Fruit fly (Drosophila melanogaster) whole organism, embryonic: ENCODE measurements around the gene Mtpalpha.

Experiments
- Asciz ChIP-seq: fragments of 200-800 bp; sonication (Bioruptor generic); optimal IDR thresholded peaks from 2 replicates; lab custom pipeline; 2017; ENCODE audit warnings: missing biosample characterization, mild to moderate bottlenecking, missing genetic modification characterization, missing genetic modification reagents
- Atf6 ChIP-seq: fragments of 200-800 bp; sonication (Bioruptor generic); IDR thresholded peaks from 2 replicates; pipeline ENCODE4 v1.3.6; 2022; ENCODE audit warnings: missing biosample characterization, missing genetic modification characterization
- Bteb2 ChIP-seq: fragments of 200-800 bp; sonication (Bioruptor generic); optimal IDR thresholded peaks from 2 replicates; lab custom pipeline; 2016; ENCODE audit warnings: missing biosample characterization, missing genetic modification characterization
- CG10462 ChIP-seq: fragments of 200-800 bp; sonication (Bioruptor generic); optimal IDR thresholded peaks from 2 replicates; lab custom pipeline; 2016; ENCODE audit warnings: missing biosample characterization, missing genetic modification characterization
- CG10543 ChIP-seq: fragments of 200-800 bp; sonication (Bioruptor generic); optimal IDR thresholded peaks from 3 replicates; lab custom pipeline; 2017; ENCODE audit warnings: missing biosample characterization, mild to moderate bottlenecking, missing genetic modification characterization, moderate library complexity
- CG10959 ChIP-seq: fragments of 200-800 bp; sonication (Bioruptor generic); IDR thresholded peaks from 2 replicates; pipeline ENCODE4 v1.3.6; 2022; ENCODE audit warnings: missing biosample characterization, missing genetic modification characterization
- CG12769 ChIP-seq: fragments of 200-800 bp; sonication (Bioruptor generic); optimal IDR thresholded peaks from 2 replicates; lab custom pipeline; 2019; ENCODE audit warnings: missing biosample characterization, mild to moderate bottlenecking, missing genetic modification characterization, moderate library complexity
- CG13296 ChIP-seq: fragments of 200-800 bp; sonication (Bioruptor generic); optimal IDR thresholded peaks from 3 replicates; lab custom pipeline; 2018; ENCODE audit warnings: missing biosample characterization, mild to moderate bottlenecking, missing genetic modification characterization
- CG15269 ChIP-seq: fragments of 200-800 bp; sonication (Bioruptor generic); optimal IDR thresholded peaks from 2 replicates; lab custom pipeline; 2018; ENCODE audit warnings: missing biosample characterization, mild to moderate bottlenecking, missing genetic modification characterization, moderate library complexity
- CG15514 ChIP-seq: fragments of 200-800 bp; sonication (Bioruptor generic); optimal IDR thresholded peaks from 3 replicates; lab custom pipeline; 2017; ENCODE audit warnings: missing biosample characterization, missing genetic modification characterization, mild to moderate bottlenecking, moderate library complexity, missing genetic modification reagents
- CG1603 ChIP-seq: fragments of 200-800 bp; sonication (Bioruptor generic); optimal IDR thresholded peaks from 2 replicates; lab custom pipeline; 2019; ENCODE audit warnings: missing biosample characterization, mild to moderate bottlenecking, missing genetic modification characterization, moderate library complexity
- CG18011 ChIP-seq: fragments of 200-800 bp; sonication (Bioruptor generic); optimal IDR thresholded peaks from 2 replicates; lab custom pipeline; 2017; ENCODE audit warnings: missing biosample characterization, missing genetic modification characterization, mild to moderate bottlenecking, moderate library complexity, missing genotype
- CG2678 ChIP-seq: fragments of 200-800 bp; sonication (Bioruptor generic); optimal IDR thresholded peaks from 3 replicates; lab custom pipeline; 2019; ENCODE audit warnings: missing biosample characterization, mild to moderate bottlenecking, missing genetic modification characterization, moderate library complexity
- CG33213 ChIP-seq: fragments of 200-800 bp; sonication (Bioruptor generic); optimal IDR thresholded peaks from 3 replicates; lab custom pipeline; 2016; ENCODE audit warnings: missing biosample characterization, missing genetic modification characterization
- CG33557 ChIP-seq: fragments of 200-800 bp; sonication (Bioruptor generic); optimal IDR thresholded peaks from 2 replicates; lab custom pipeline; 2019; ENCODE audit warnings: missing biosample characterization, mild to moderate bottlenecking, missing genetic modification characterization, moderate library complexity
- CG4360 ChIP-seq: fragments of 200-800 bp; sonication (Bioruptor generic); IDR thresholded peaks from 2 replicates; pipeline ENCODE4 v1.3.6; 2022; ENCODE audit warnings: missing biosample characterization, missing genetic modification characterization
- CG6654 ChIP-seq: fragments of 200-800 bp; sonication (Bioruptor generic); optimal IDR thresholded peaks from 2 replicates; lab custom pipeline; 2017; ENCODE audit warnings: missing biosample characterization, mild to moderate bottlenecking, missing genetic modification characterization
- CG8765 ChIP-seq: fragments of 200-800 bp; sonication (Bioruptor generic); IDR thresholded peaks from 2 replicates; pipeline ENCODE4 v1.3.6; 2022; ENCODE audit warnings: missing biosample characterization, missing genetic modification characterization
- CG9215 ChIP-seq: fragments of 200-800 bp; sonication (Bioruptor generic); IDR thresholded peaks from 2 replicates; pipeline ENCODE4 v1.3.6; 2022; ENCODE audit warnings: missing biosample characterization, missing genetic modification characterization
- CHES-1-like ChIP-seq: fragments of 200-800 bp; sonication (Bioruptor generic); optimal IDR thresholded peaks from 2 replicates; lab custom pipeline; 2016; ENCODE audit warnings: missing biosample characterization, missing genetic modification characterization
- CrebB ChIP-seq: fragments of 200-800 bp; sonication (Bioruptor generic); optimal IDR thresholded peaks from 3 replicates; lab custom pipeline; 2018; ENCODE audit warnings: missing biosample characterization, mild to moderate bottlenecking, missing genetic modification characterization
- D19B ChIP-seq: fragments of 200-800 bp; sonication (Bioruptor generic); optimal IDR thresholded peaks from 2 replicates; lab custom pipeline; 2017; ENCODE audit warnings: missing biosample characterization, mild to moderate bottlenecking, missing genetic modification characterization
- Dek ChIP-seq: fragments of 200-800 bp; sonication (Bioruptor generic); optimal IDR thresholded peaks from 3 replicates; lab custom pipeline; 2019; ENCODE audit warnings: missing biosample characterization, mild to moderate bottlenecking, missing genetic modification characterization, moderate library complexity
- E2f1 ChIP-seq: fragments of 200-800 bp; sonication (Bioruptor generic); IDR thresholded peaks from 2 replicates; pipeline ENCODE4 v1.3.6; 2022; ENCODE audit warnings: missing biosample characterization, missing genetic modification characterization
- HHEX ChIP-seq: fragments of 200-800 bp; sonication (Bioruptor generic); optimal IDR thresholded peaks from 3 replicates; lab custom pipeline; 2017; ENCODE audit warnings: missing biosample characterization, mild to moderate bottlenecking, missing genetic modification characterization, missing genetic modification reagents
- Hand ChIP-seq: fragments of 200-800 bp; sonication (Bioruptor generic); optimal IDR thresholded peaks from 2 replicates; lab custom pipeline; 2017; ENCODE audit warnings: mild to moderate bottlenecking, missing biosample characterization, missing genetic modification reagents, missing genetic modification characterization
- Mad ChIP-seq: fragments of 200-800 bp; sonication (Bioruptor generic); optimal IDR thresholded peaks from 2 replicates; lab custom pipeline; 2016; ENCODE audit warnings: missing biosample characterization, missing genetic modification characterization
- NC2α ChIP-seq: fragments of 200-800 bp; sonication (Bioruptor generic); optimal IDR thresholded peaks from 2 replicates; lab custom pipeline; 2016; ENCODE audit warnings: missing biosample characterization, missing genetic modification characterization
- NFAT ChIP-seq: fragments of 200-800 bp; sonication (Bioruptor generic); IDR thresholded peaks from 2 replicates; pipeline ENCODE4 v1.3.6; 2022; ENCODE audit warnings: missing biosample characterization, missing genetic modification characterization
- Nf-YC ChIP-seq: fragments of 200-800 bp; optimal IDR thresholded peaks from 3 replicates; lab custom pipeline; 2019; ENCODE audit warnings: missing biosample characterization, mild to moderate bottlenecking, missing genetic modification characterization, moderate library complexity
- Poxn ChIP-seq: fragments of 200-800 bp; sonication (Bioruptor generic); IDR thresholded peaks from 2 replicates; pipeline ENCODE4 v1.3.6; 2022; ENCODE audit warnings: missing biosample characterization, missing genetic modification characterization
- bab2 ChIP-seq: fragments of 200-800 bp; sonication (Bioruptor generic); optimal IDR thresholded peaks from 2 replicates; lab custom pipeline; 2016; ENCODE audit warnings: missing biosample characterization, missing genetic modification characterization
- bcd ChIP-seq: fragments of 200-800 bp; sonication (Bioruptor generic); optimal IDR thresholded peaks from 2 replicates; lab custom pipeline; 2017; ENCODE audit warnings: missing biosample characterization, mild to moderate bottlenecking, missing genetic modification characterization
- croc ChIP-seq: fragments of 200-800 bp; sonication (Bioruptor generic); conservative IDR thresholded peaks from 3 replicates; pipeline ENCODE4 v1.3.6; 2022; ENCODE audit warnings: missing biosample characterization, missing genetic modification characterization
- dmrt99B ChIP-seq: fragments of 200-800 bp; sonication (Bioruptor generic); optimal IDR thresholded peaks from 2 replicates; lab custom pipeline; 2018; ENCODE audit warnings: missing biosample characterization, mild to moderate bottlenecking, missing genetic modification characterization, moderate library complexity
- dysf ChIP-seq: fragments of 200-800 bp; sonication (Bioruptor generic); IDR thresholded peaks from 3 replicates; pipeline ENCODE4 v1.3.6; 2022; ENCODE audit warnings: missing biosample characterization, missing genetic modification characterization
- ftz-f1 ChIP-seq: fragments of 200-800 bp; sonication (Bioruptor generic); optimal IDR thresholded peaks from 2 replicates; lab custom pipeline; 2016; ENCODE audit warnings: missing biosample characterization, missing genetic modification characterization
- hkb ChIP-seq, 2 experiments: fragments of 200-800 bp in 1 of 2; fragments of >200 bp in 1 of 2; sonication (Bioruptor generic) in 1 of 2; IDR thresholded peaks in 1 of 2; optimal IDR thresholded peaks in 1 of 2; 2 replicates each; pipeline versions ENCODE4 v1.3.6 to Lab custom; 2017 to 2022; ENCODE audit warnings: missing biosample characterization in 1 of 2, missing genetic modification characterization in 1 of 2
- klu ChIP-seq: fragments of 200-800 bp; sonication (Bioruptor generic); IDR thresholded peaks from 2 replicates; pipeline ENCODE4 v1.3.6; 2022; ENCODE audit warnings: missing biosample characterization, missing genetic modification characterization
- lbe ChIP-seq: fragments of 200-800 bp; sonication (Bioruptor generic); optimal IDR thresholded peaks from 2 replicates; lab custom pipeline; 2016; ENCODE audit warnings: missing biosample characterization, mild to moderate bottlenecking, missing genetic modification characterization
- luna ChIP-seq: fragments of 200-800 bp; sonication (Bioruptor generic); optimal IDR thresholded peaks from 2 replicates; lab custom pipeline; 2016; ENCODE audit warnings: missing biosample characterization, missing genetic modification characterization
- ranshi ChIP-seq: fragments of 200-800 bp; sonication (Bioruptor generic); IDR thresholded peaks from 2 replicates; pipeline ENCODE4 v1.3.6; 2022; ENCODE audit warnings: missing biosample characterization, missing genetic modification characterization
- ro ChIP-seq: fragments of 200-800 bp; sonication (Bioruptor generic); IDR thresholded peaks from 2 replicates; pipeline ENCODE4 v1.3.6; 2022; ENCODE audit warnings: missing biosample characterization, missing genetic modification characterization
- seq ChIP-seq: fragments of 200-800 bp; sonication (Bioruptor generic); IDR thresholded peaks from 2 replicates; pipeline ENCODE4 v1.3.6; 2022; ENCODE audit warnings: missing biosample characterization, missing genetic modification characterization
- tna ChIP-seq: fragments of 200-800 bp; sonication (Bioruptor generic); IDR thresholded peaks from 2 replicates; pipeline ENCODE4 v1.3.6; 2022; ENCODE audit warnings: missing biosample characterization, missing genetic modification characterization; ENCODE audit not compliant: partially characterized antibody
- zen ChIP-seq: fragments of 200-800 bp; sonication (Bioruptor generic); optimal IDR thresholded peaks from 3 replicates; lab custom pipeline; 2018; ENCODE audit warnings: missing biosample characterization, mild to moderate bottlenecking, missing genetic modification characterization, moderate library complexity
- zen2 ChIP-seq: fragments of 200-800 bp; sonication (Bioruptor generic); IDR thresholded peaks from 3 replicates; pipeline ENCODE4 v1.3.6; 2022; ENCODE audit warnings: missing biosample characterization, missing genetic modification characterization; ENCODE audit not compliant: partially characterized antibody
- zfh1 ChIP-seq: fragments of 200-800 bp; sonication (Bioruptor generic); IDR thresholded peaks from 3 replicates; pipeline ENCODE4 v1.3.6; 2022; ENCODE audit warnings: missing biosample characterization, missing genetic modification characterization

Gene Mtpalpha

DNA sequence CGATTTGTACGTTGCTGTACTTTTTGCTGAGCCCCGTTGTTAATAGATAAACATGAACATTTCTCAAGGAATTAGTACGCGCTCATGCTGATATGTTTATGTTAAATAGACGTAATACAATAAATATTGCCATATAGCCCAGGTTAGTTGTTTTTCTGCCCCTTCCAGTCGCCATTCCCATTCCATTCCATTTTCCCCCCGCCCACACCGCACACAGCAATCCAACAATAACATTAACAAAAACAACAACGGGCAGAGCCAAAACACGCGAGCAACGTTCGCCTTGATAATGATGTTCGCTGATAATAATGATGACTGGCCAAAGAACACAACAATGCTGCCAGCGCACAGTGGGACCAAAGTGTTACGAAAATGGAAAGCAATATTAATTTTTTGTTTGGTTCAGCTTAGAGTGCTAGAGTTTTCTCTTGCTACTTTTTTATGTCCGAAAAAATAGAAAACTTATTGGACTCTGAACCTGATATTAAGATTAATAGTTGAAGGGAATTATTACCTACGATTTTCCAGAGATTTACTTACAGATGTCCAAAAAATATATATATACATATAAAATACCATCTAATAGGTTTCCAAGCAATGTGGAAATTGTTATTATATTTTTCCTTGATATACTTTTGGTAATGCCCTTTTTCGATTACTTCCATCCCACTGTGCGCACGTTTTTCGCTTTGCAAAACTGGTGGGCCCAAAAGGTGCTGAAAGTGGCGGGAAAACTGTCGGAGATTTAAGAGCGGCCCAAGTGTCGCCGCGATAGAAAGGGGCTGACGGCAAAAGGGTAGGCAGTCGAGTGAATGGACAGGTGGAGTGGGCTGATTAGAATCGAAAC is 6.8 kb downstream of the Mtpalpha start (continued):
- TF ChIP-seq zen (tag; lab: Kevin White, UChicago) (peak; percentile 96), Atf6 (peak; percentile 95), zfh1 (GFP tag; lab: Robert Waterston, UW) (peak; percentile 89), Nf-YC (peak; percentile 90), tna (GFP tag; lab: Robert Waterston, UW) (0 out of 2 replicates have a peak, but pooled peaks have one; percentile 22), CG13296 (GFP tag; lab: Kevin White, UChicago) (peak; percentile 98), CG10462 (GFP tag; lab: Kevin White, UChicago) (peak; percentile 94), dysf (GFP tag; lab: Robert Waterston, UW) (peak; percentile 96), E2f1 (peak; percentile 89), Poxn (GFP tag; lab: Robert Waterston, UW) (peak; percentile 78), CG12769 (tag; lab: Kevin White, UChicago) (peak; percentile 57), hkb (optimal IDR thresholded peaks at IDR 0.05; lab: Kevin White, UChicago) (no peak), hkb (GFP tag; IDR thresholded peaks at IDR 0.05; lab: Robert Waterston, UW) (peak; percentile 95), CG9215 (GFP tag; lab: Robert Waterston, UW) (peak; percentile 91), NC2α (GFP tag; lab: Kevin White, UChicago) (peak; percentile 50), CHES-1-like (peak; percentile 86), klu (GFP tag; lab: Robert Waterston, UW) (peak; percentile 86), CG18011 (GFP tag; lab: Kevin White, UChicago) (peak; percentile 79), CG1603 (peak; percentile 34), ro (GFP tag; lab: Robert Waterston, UW) (peak; percentile 72; the same call in 1 of the 2 replicates), bab2 (GFP tag; lab: Kevin White, UChicago) (peak; percentile 69), CG2678 (tag; lab: Kevin White, UChicago) (peak; percentile 99), CG10543 (peak; percentile 96), CG15269 (tag; lab: Kevin White, UChicago) (peak; percentile 98), NFAT (GFP tag; lab: Robert Waterston, UW) (peak; percentile 69), D19B (peak; percentile 94), HHEX (GFP tag; lab: Kevin White, UChicago) (peak; percentile 97), CG8765 (peak; percentile 76), ftz-f1 (GFP tag; lab: Kevin White, UChicago) (peak; percentile 52), lbe (GFP tag; lab: Kevin White, UChicago) (peak; percentile 94), zen2 (no peak), Dek (tag; lab: Kevin White, UChicago) (peak; percentile 94), Mad (GFP tag; lab: Kevin White, UChicago) (peak; percentile 84), Hand (GFP tag; lab: Kevin White, UChicago) (peak; percentile 96), CG33213 (GFP tag; lab: Kevin White, UChicago) (peak; percentile 70), CrebB (tag; lab: Kevin White, UChicago) (peak; percentile 83), CG10959 (GFP tag; lab: Robert Waterston, UW) (peak; percentile 68), Bteb2 (GFP tag; lab: Kevin White, UChicago) (peak; percentile 83), CG4360 (GFP tag; lab: Robert Waterston, UW) (peak; percentile 10), bcd (GFP tag; lab: Kevin White, UChicago) (peak; percentile 98), dmrt99B (tag; lab: Kevin White, UChicago) (peak; percentile 98), seq (GFP tag; lab: Robert Waterston, UW) (peak; percentile 92), Asciz (peak; percentile 96), ranshi (peak; percentile 86), croc (peak; percentile 87), CG15514 (peak; percentile 90), luna (GFP tag; lab: Kevin White, UChicago) (peak; percentile 58), CG33557 (GFP tag; lab: Kevin White, UChicago) (peak; percentile 88), CG6654 (GFP tag; lab: Kevin White, UChicago) (peak; percentile 90)
